Worm (Caenorhabditis elegans) whole organism, mixed stage, embryonic: ENCODE measurements around the gene F19C7.4.

Experiments
- ceh-39 ChIP-seq: fragments of 150-350 bp; optimal IDR thresholded peaks from 2 replicates; lab custom pipeline; 2014; ENCODE audit warnings: missing biosample characterization, missing genetic modification characterization
- elt-3 ChIP-seq: fragments of 150-350 bp; optimal IDR thresholded peaks from 2 replicates; lab custom pipeline; 2014; ENCODE audit warnings: missing biosample characterization, missing genetic modification characterization
- unc-62 ChIP-seq: fragments of 150-350 bp; optimal IDR thresholded peaks from 2 replicates; lab custom pipeline; 2014; ENCODE audit warnings: missing biosample characterization, missing genetic modification reagents, missing genetic modification characterization
- ztf-11 ChIP-seq: fragments of 150-350 bp; optimal IDR thresholded peaks from 2 replicates; lab custom pipeline; 2014; ENCODE audit warnings: missing biosample characterization, missing genetic modification characterization

ce11 chrIV:4557130-4557529 lies 45.5 kb upstream of the F19C7.4 start:
- TF ChIP-seq ztf-11 (no peak), ceh-39 (tag; lab: Kevin White, UChicago) (no peak), unc-62 (no peak), elt-3 (tag; lab: Kevin White, UChicago) (no peak)
